Fruit fly (Drosophila melanogaster) whole organism: ENCODE results near the gene CG31275.

Source experiments
- CG8478 ChIP-seq: fragments of >200 bp; optimal IDR thresholded peaks from 2 replicates; lab custom pipeline; 2018; ENCODE audit warnings: inconsistent platforms
- Dll ChIP-seq: fragments of >200 bp; optimal IDR thresholded peaks from 2 replicates; lab custom pipeline; 2017
- EcR ChIP-seq, 2 experiments: fragments of >200 bp; optimal IDR thresholded peaks; 2 replicates each; lab custom pipeline; 2017; ENCODE audit warnings: missing biosample characterization in 2 of 2, missing genetic modification characterization in 2 of 2, missing genetic modification reagents in 2 of 2
- psq ChIP-seq: fragments of >200 bp; optimal IDR thresholded peaks from 2 replicates; lab custom pipeline; 2017

dm6 chr3R:16715594-16715993 is 35.5 kb downstream of the CG31275 start:
- no peak for TF ChIP-seq psq (lab: Kevin White, UChicago)
- TF ChIP-seq CG8478 (lab: Kevin White, UChicago): no peak
- TF ChIP-seq EcR (GFP tag; optimal IDR thresholded peaks at IDR 0.05; lab: Kevin White, UChicago): no peak
- no peak for TF ChIP-seq Dll
